Fruit fly (Drosophila melanogaster): ENCODE data around the gene CG17650.
A peak's percentile ranks its signal among the peaks of the same experiment; 100 is the strongest.

CG17650 gene

dm6 chr2L:1715699-1716333 lies 43.1 kb downstream of the CG17650 start, which contains the start of gene frtz:
Gene frtz, minus strand, starts transcription at chr2L:1715851.
- no peak for TF ChIP-seq Dif (GFP tag; optimal IDR thresholded peaks at IDR 0.05; ENCODE audit: partially characterized antibody)
- no peak for TF ChIP-seq CG32264 (GFP tag; optimal IDR thresholded peaks at IDR 0.05)
- peak; percentile 62 for TF ChIP-seq Hr83 (GFP tag; optimal IDR thresholded peaks at IDR 0.05; ENCODE audit: poor library complexity, severe bottlenecking)
- peak; percentile 87 for TF ChIP-seq Myc (optimal IDR thresholded peaks at IDR 0.05)
- TF ChIP-seq h (GFP tag; optimal IDR thresholded peaks at IDR 0.05) = peak; percentile 30

- peak; percentile 6 for TF ChIP-seq Sp1 (GFP tag; optimal IDR thresholded peaks at IDR 0.05)
- TF ChIP-seq CG32264 (GFP tag; optimal IDR thresholded peaks at IDR 0.05) = no peak
- TF ChIP-seq N (GFP tag; optimal IDR thresholded peaks at IDR 0.05) = no peak
- no peak for TF ChIP-seq GATAd (GFP tag; optimal IDR thresholded peaks at IDR 0.05)
- TF ChIP-seq Myc (optimal IDR thresholded peaks at IDR 0.05) = no peak
- no peak for TF ChIP-seq psq (GFP tag; optimal IDR thresholded peaks at IDR 0.05)
- no peak for TF ChIP-seq Rel (GFP tag; optimal IDR thresholded peaks at IDR 0.05)
- TF ChIP-seq Rel (tag; optimal IDR thresholded peaks at IDR 0.05) = peak; percentile 44
- no peak for TF ChIP-seq Mio (GFP tag; optimal IDR thresholded peaks at IDR 0.05)
- peak; percentile 27 for TF ChIP-seq rgr (GFP tag; optimal IDR thresholded peaks at IDR 0.05)
- TF ChIP-seq br (GFP tag; optimal IDR thresholded peaks at IDR 0.05) = peak; percentile 7
- TF ChIP-seq h (GFP tag; optimal IDR thresholded peaks at IDR 0.05) = peak; percentile 29
- TF ChIP-seq fru (GFP tag; optimal IDR thresholded peaks at IDR 0.05) = no peak
- no peak for TF ChIP-seq Dif (GFP tag; optimal IDR thresholded peaks at IDR 0.05; ENCODE audit: partially characterized antibody)
- no peak for TF ChIP-seq sv (GFP tag; optimal IDR thresholded peaks at IDR 0.05)
- no peak for TF ChIP-seq jim (GFP tag; optimal IDR thresholded peaks at IDR 0.05)
- no peak for TF ChIP-seq dl (GFP tag; optimal IDR thresholded peaks at IDR 0.05; ENCODE audit: insufficient read depth in 1 of 2, partially characterized antibody in 2 of 2)
Measured at dm6 chr2L:1710224-1710623, 48.7 kb downstream of the CG17650 start, which contains the start of the genes CG17660 and mRpL48. Gene CG17660, minus strand, starts transcription at chr2L:1710421. Gene mRpL48, plus strand, starts transcription at chr2L:1710462.

- TF ChIP-seq foxo (GFP tag; optimal IDR thresholded peaks at IDR 0.05) = peak in 1 of 2 experiments; percentile 7
- TF ChIP-seq jim (GFP tag; optimal IDR thresholded peaks at IDR 0.05) = no peak
- TF ChIP-seq Vsx2 (GFP tag; optimal IDR thresholded peaks at IDR 0.05; ENCODE audit: partially characterized antibody) = no peak
- TF ChIP-seq tai (GFP tag; optimal IDR thresholded peaks at IDR 0.05) = no peak
- TF ChIP-seq brk (GFP tag; optimal IDR thresholded peaks at IDR 0.05) = no peak
- TF ChIP-seq Hr78 (GFP tag; optimal IDR thresholded peaks at IDR 0.05) = no peak
- TF ChIP-seq Rel (GFP tag; optimal IDR thresholded peaks at IDR 0.05) = no peak
- TF ChIP-seq Rel (tag; optimal IDR thresholded peaks at IDR 0.05) = peak; percentile 77
- no peak for TF ChIP-seq CG32264 (GFP tag; optimal IDR thresholded peaks at IDR 0.05)
- no peak for TF ChIP-seq Jra (GFP tag; optimal IDR thresholded peaks at IDR 0.05)
- no peak for TF ChIP-seq sv (GFP tag; optimal IDR thresholded peaks at IDR 0.05)
- no peak for TF ChIP-seq Mio (GFP tag; optimal IDR thresholded peaks at IDR 0.05)
- TF ChIP-seq usp (GFP tag; optimal IDR thresholded peaks at IDR 0.05) = no peak
- no peak for TF ChIP-seq Dfd (GFP tag; optimal IDR thresholded peaks at IDR 0.05)
- TF ChIP-seq rgr (GFP tag; optimal IDR thresholded peaks at IDR 0.05) = no peak
- TF ChIP-seq lola (GFP tag; optimal IDR thresholded peaks at IDR 0.05) = no peak
- TF ChIP-seq HLH106 (tag; optimal IDR thresholded peaks at IDR 0.05) = no peak
- TF ChIP-seq psq (GFP tag; optimal IDR thresholded peaks at IDR 0.05) = no peak
- no peak for TF ChIP-seq woc (GFP tag; optimal IDR thresholded peaks at IDR 0.05)
- TF ChIP-seq h (GFP tag; optimal IDR thresholded peaks at IDR 0.05) = peak; percentile 32
- TF ChIP-seq CrebA (GFP tag; optimal IDR thresholded peaks at IDR 0.05; ENCODE audit: borderline replicate concordance) = no peak
- TF ChIP-seq CG9705 (GFP tag; optimal IDR thresholded peaks at IDR 0.05) = no peak
- TF ChIP-seq Abd-B (GFP tag; optimal IDR thresholded peaks at IDR 0.05) = no peak
- TF ChIP-seq fru (GFP tag; optimal IDR thresholded peaks at IDR 0.05) = peak; percentile 21
Measured at dm6 chr2L:1709316-1709715, 49.6 kb downstream of the CG17650 start.

Measured in whole organism, wandering third instar larva.